Fruit fly (Drosophila melanogaster) Kc167 (cell line): ENCODE data around the gene oxt.

ENCODE experiments used
- Myc ChIP-seq: fragments of >200 bp; optimal IDR thresholded peaks from 2 replicates; lab custom pipeline; 2017; ENCODE audit warnings: missing external identifiers
- Sin3A ChIP-seq: fragments of >200 bp; optimal IDR thresholded peaks from 2 replicates; lab custom pipeline; 2018; ENCODE audit warnings: missing external identifiers
- h ChIP-seq: fragments of >200 bp; optimal IDR thresholded peaks from 3 replicates; lab custom pipeline; 2018; ENCODE audit warnings: missing external identifiers
- insv ChIP-seq: fragments of >200 bp; optimal IDR thresholded peaks from 3 replicates; lab custom pipeline; 2018; ENCODE audit warnings: missing external identifiers
- psq ChIP-seq: fragments of >200 bp; optimal IDR thresholded peaks from 2 replicates; lab custom pipeline; 2017; ENCODE audit warnings: missing external identifiers
- ttk ChIP-seq: sonication (Bioruptor generic); optimal IDR thresholded peaks from 2 replicates; lab custom pipeline; 2017; ENCODE audit warnings: missing external identifiers

oxt gene

dm6 chr3L:2262515-2262944 is at the start of gene oxt, which contains the start of gene CG13807:
TSS of gene oxt (minus strand) at chr3L:2262664.
TSS of gene CG13807 (plus strand) at chr3L:2262919.
- TF ChIP-seq insv (lab: Kevin White, UChicago) (no peak), ttk (lab: Kevin White, UChicago) (no peak), h (no peak), Myc (no peak), psq (lab: Kevin White, UChicago) (no peak), Sin3A (no peak)

dm6 chr3L:2282506-2282905 is 20.0 kb upstream of the oxt start, which contains the start of gene MsR2:
TSS of gene MsR2 (plus strand) at chr3L:2282883.
- TF ChIP-seq Myc, result no peak
- no peak for TF ChIP-seq psq (lab: Kevin White, UChicago)
- TF ChIP-seq h, result no peak
- TF ChIP-seq insv (lab: Kevin White, UChicago), result no peak
- no peak for TF ChIP-seq ttk (lab: Kevin White, UChicago)
- no peak for TF ChIP-seq Sin3A

dm6 chr3L:2276250-2276649 is 13.8 kb upstream of the oxt start, which contains the start of gene yellow-g2:
TSS of gene yellow-g2 (plus strand) at chr3L:2276550.
- TF ChIP-seq insv (lab: Kevin White, UChicago), result no peak
- no peak for TF ChIP-seq ttk (lab: Kevin White, UChicago)
- TF ChIP-seq psq (lab: Kevin White, UChicago), result no peak
- no peak for TF ChIP-seq h
- no peak for TF ChIP-seq Myc
- TF ChIP-seq Sin3A, result no peak

- no peak for TF ChIP-seq Myc
- TF ChIP-seq psq (lab: Kevin White, UChicago), result no peak
- no peak for TF ChIP-seq Sin3A
- TF ChIP-seq h, result no peak
- no peak for TF ChIP-seq ttk (lab: Kevin White, UChicago)
- no peak for TF ChIP-seq insv (lab: Kevin White, UChicago)
These were observed 10.9 kb upstream of the oxt start for dm6 chr3L:2273392-2273791.

- TF ChIP-seq insv (lab: Kevin White, UChicago), result no peak
- no peak for TF ChIP-seq Sin3A
- TF ChIP-seq Myc, result no peak
- TF ChIP-seq h, result no peak
- TF ChIP-seq psq (lab: Kevin White, UChicago), result no peak
- TF ChIP-seq ttk (lab: Kevin White, UChicago), result no peak
These were observed 10.2 kb upstream of the oxt start, which contains the start of gene yellow-g for dm6 chr3L:2272669-2273068. TSS of gene yellow-g (minus strand) at chr3L:2272769.

dm6 chr3L:2268525-2268924 is 6.1 kb upstream of the oxt start, which contains the start of gene CG32302:
TSS of gene CG32302 (plus strand) at chr3L:2268825.
- TF ChIP-seq Myc (no peak), psq (lab: Kevin White, UChicago) (no peak), Sin3A (no peak), h (no peak), ttk (lab: Kevin White, UChicago) (no peak), insv (lab: Kevin White, UChicago) (no peak)

dm6 chr3L:2267558-2267957 is 5.1 kb upstream of the oxt start, which contains the start of gene obst-I:
TSS of gene obst-I (plus strand) at chr3L:2267858.
- no peak for TF ChIP-seq Myc
- TF ChIP-seq ttk (lab: Kevin White, UChicago), result no peak
- no peak for TF ChIP-seq Sin3A
- TF ChIP-seq psq (lab: Kevin White, UChicago), result no peak
- no peak for TF ChIP-seq insv (lab: Kevin White, UChicago)
- no peak for TF ChIP-seq h

- no peak for TF ChIP-seq psq (lab: Kevin White, UChicago)
- TF ChIP-seq ttk (lab: Kevin White, UChicago), result no peak
- TF ChIP-seq h, result no peak
- TF ChIP-seq Myc, result no peak
- TF ChIP-seq Sin3A, result no peak
- no peak for TF ChIP-seq insv (lab: Kevin White, UChicago)
These were observed 3.4 kb upstream of the oxt start, which contains the start of the genes ecd and CG13806 for dm6 chr3L:2265692-2266444. TSS of gene ecd (minus strand) at chr3L:2265857. TSS of gene CG13806 (plus strand) at chr3L:2266394.

- TF ChIP-seq ttk (lab: Kevin White, UChicago) (peak; percentile 1), h (no peak)
These were observed 1.2 kb downstream of the oxt start for dm6 chr3L:2261282-2261681.

dm6 chr3L:2257412-2257862 is 5.0 kb downstream of the oxt start, which contains the start of the genes CG1275 and Elp5:
TSS of gene CG1275 (minus strand) at chr3L:2257423.
TSS of gene Elp5 (plus strand) at chr3L:2257456.
- TF ChIP-seq insv (lab: Kevin White, UChicago) (no peak), ttk (lab: Kevin White, UChicago) (no peak), Myc (no peak), psq (lab: Kevin White, UChicago) (no peak), h (no peak), Sin3A (no peak)

- TF ChIP-seq psq (lab: Kevin White, UChicago) (no peak), insv (lab: Kevin White, UChicago) (no peak), h (no peak), Myc (no peak), Sin3A (no peak), ttk (lab: Kevin White, UChicago) (no peak)
These were observed 5.9 kb downstream of the oxt start for dm6 chr3L:2256422-2257172.

- TF ChIP-seq h, result no peak
- TF ChIP-seq Myc, result no peak
- no peak for TF ChIP-seq Sin3A
- no peak for TF ChIP-seq psq (lab: Kevin White, UChicago)
- no peak for TF ChIP-seq insv (lab: Kevin White, UChicago)
These were observed 6.7 kb downstream of the oxt start for dm6 chr3L:2255775-2256174.
